Fruit fly (Drosophila melanogaster) whole organism, embryonic: ENCODE results near the gene Arfip.

ENCODE experiments used
- B-H2 ChIP-seq: fragments of 200-800 bp; sonication (Bioruptor generic); optimal IDR thresholded peaks from 2 replicates; lab custom pipeline; 2018; ENCODE audit warnings: missing biosample characterization, mild to moderate bottlenecking, missing genetic modification characterization
- Bteb2 ChIP-seq: fragments of 200-800 bp; sonication (Bioruptor generic); optimal IDR thresholded peaks from 2 replicates; lab custom pipeline; 2016; ENCODE audit warnings: missing biosample characterization, missing genetic modification characterization
- CG11696 ChIP-seq: fragments of 200-800 bp; sonication (Bioruptor generic); IDR thresholded peaks from 2 replicates; pipeline ENCODE4 v1.3.6; 2022; ENCODE audit warnings: missing biosample characterization, missing genetic modification characterization
- CG12659 ChIP-seq: fragments of 200-800 bp; sonication (Bioruptor generic); optimal IDR thresholded peaks from 3 replicates; lab custom pipeline; 2017; ENCODE audit warnings: mild to moderate bottlenecking, missing biosample characterization, missing genetic modification reagents, missing genetic modification characterization
- CG1602 ChIP-seq: fragments of 200-800 bp; sonication (Bioruptor generic); optimal IDR thresholded peaks from 3 replicates; lab custom pipeline; 2016; ENCODE audit warnings: missing biosample characterization, missing genetic modification characterization
- CG17359 ChIP-seq: fragments of 200-800 bp; sonication (Bioruptor generic); optimal IDR thresholded peaks from 3 replicates; lab custom pipeline; 2018; ENCODE audit warnings: missing biosample characterization, mild to moderate bottlenecking, missing genetic modification characterization, moderate library complexity
- CG17568 ChIP-seq: fragments of 200-800 bp; sonication (Bioruptor generic); optimal IDR thresholded peaks from 2 replicates; lab custom pipeline; 2018; ENCODE audit warnings: missing biosample characterization, mild to moderate bottlenecking, missing genetic modification characterization, moderate library complexity
- CG18599 ChIP-seq: fragments of 200-800 bp; sonication (Bioruptor generic); optimal IDR thresholded peaks from 3 replicates; lab custom pipeline; 2017; ENCODE audit warnings: missing biosample characterization, missing genetic modification characterization, mild to moderate bottlenecking, moderate library complexity, missing genetic modification reagents
- CG18619 ChIP-seq: fragments of 200-800 bp; sonication (Bioruptor generic); optimal IDR thresholded peaks from 3 replicates; lab custom pipeline; 2017; ENCODE audit warnings: missing biosample characterization, mild to moderate bottlenecking, missing genetic modification characterization
- CG18764 ChIP-seq: fragments of 200-800 bp; sonication (Bioruptor generic); optimal IDR thresholded peaks from 3 replicates; lab custom pipeline; 2016; ENCODE audit warnings: missing biosample characterization, missing genetic modification characterization
- CG4328 ChIP-seq: fragments of 200-800 bp; sonication (Bioruptor generic); optimal IDR thresholded peaks from 3 replicates; lab custom pipeline; 2017; ENCODE audit warnings: missing biosample characterization, missing genetic modification reagents, missing genetic modification characterization
- CG7928 ChIP-seq: fragments of 200-800 bp; sonication (Bioruptor generic); optimal IDR thresholded peaks from 2 replicates; lab custom pipeline; 2017; ENCODE audit warnings: missing biosample characterization, mild to moderate bottlenecking, missing genetic modification characterization
- CG9727 ChIP-seq: fragments of 200-800 bp; sonication (Bioruptor generic); optimal IDR thresholded peaks from 3 replicates; lab custom pipeline; 2017; ENCODE audit warnings: missing biosample characterization, mild to moderate bottlenecking, missing genetic modification characterization
- D ChIP-seq, 2 experiments: fragments of 200-800 bp in 1 of 2; fragments of >200 bp in 1 of 2; sonication (Bioruptor generic) in 1 of 2; optimal IDR thresholded peaks; 2 replicates in 1 of 2; 3 replicates in 1 of 2; lab custom pipeline; 2017; ENCODE audit warnings: mild to moderate bottlenecking in 1 of 2, missing biosample characterization in 1 of 2, missing genetic modification characterization in 1 of 2, missing genetic modification reagents in 1 of 2
- Dip3 ChIP-seq: fragments of 200-800 bp; sonication (Bioruptor generic); optimal IDR thresholded peaks from 3 replicates; lab custom pipeline; 2016; ENCODE audit warnings: missing biosample characterization, missing genetic modification characterization
- Ets65A ChIP-seq: fragments of 200-800 bp; sonication (Bioruptor generic); peaks from one replicate; lab custom pipeline; 2016; ENCODE audit warnings: missing biosample characterization, missing genetic modification characterization
- Fer1 ChIP-seq: fragments of 200-800 bp; sonication (Bioruptor generic); optimal IDR thresholded peaks from 2 replicates; lab custom pipeline; 2017; ENCODE audit warnings: missing biosample characterization, mild to moderate bottlenecking, missing genetic modification characterization
- Hand ChIP-seq: fragments of 200-800 bp; sonication (Bioruptor generic); optimal IDR thresholded peaks from 2 replicates; lab custom pipeline; 2017; ENCODE audit warnings: mild to moderate bottlenecking, missing biosample characterization, missing genetic modification reagents, missing genetic modification characterization
- Hr51 ChIP-seq, 2 experiments: fragments of 200-800 bp; sonication (Bioruptor generic); optimal IDR thresholded peaks; 2 replicates in 1 of 2; 3 replicates in 1 of 2; lab custom pipeline; 2016 to 2018; ENCODE audit warnings: missing biosample characterization in 2 of 2, missing genetic modification characterization in 2 of 2, mild to moderate bottlenecking in 1 of 2, moderate library complexity in 1 of 2
- Hsf ChIP-seq: fragments of 200-800 bp; sonication (Bioruptor generic); optimal IDR thresholded peaks from 3 replicates; lab custom pipeline; 2016; ENCODE audit warnings: missing biosample characterization, missing genetic modification characterization
- MBD-R2 ChIP-seq: fragments of 200-800 bp; sonication (Bioruptor generic); IDR thresholded peaks from 2 replicates; pipeline ENCODE4 v1.3.6; 2022; ENCODE audit warnings: missing biosample characterization, missing genetic modification characterization
- Max ChIP-seq: fragments of 200-800 bp; sonication (Bioruptor generic); optimal IDR thresholded peaks from 2 replicates; lab custom pipeline; 2016; ENCODE audit warnings: missing biosample characterization, mild to moderate bottlenecking, missing genetic modification characterization
- Mrtf ChIP-seq: fragments of 200-800 bp; sonication (Bioruptor generic); IDR thresholded peaks from 3 replicates; pipeline ENCODE4 v1.3.6; 2022; ENCODE audit warnings: missing biosample characterization, missing genetic modification characterization
- Nf-YC ChIP-seq: fragments of 200-800 bp; optimal IDR thresholded peaks from 3 replicates; lab custom pipeline; 2019; ENCODE audit warnings: missing biosample characterization, mild to moderate bottlenecking, missing genetic modification characterization, moderate library complexity
- Sox102F ChIP-seq: fragments of 200-800 bp; sonication (Bioruptor generic); optimal IDR thresholded peaks from 2 replicates; lab custom pipeline; 2018; ENCODE audit warnings: missing biosample characterization, mild to moderate bottlenecking, missing genetic modification characterization, moderate library complexity
- Stat92E ChIP-seq, 3 experiments: fragments of >200 bp in 2 of 3; fragments of 200-800 bp in 1 of 3; sonication (Bioruptor generic) in 1 of 3; optimal IDR thresholded peaks; 2 replicates each; lab custom pipeline; 2017 to 2019; ENCODE audit warnings: missing biosample characterization in 3 of 3, missing genetic modification characterization in 3 of 3, mild to moderate bottlenecking in 1 of 3, moderate library complexity in 1 of 3
- TFAM ChIP-seq: fragments of 200-800 bp; sonication (Bioruptor generic); optimal IDR thresholded peaks from 2 replicates; lab custom pipeline; 2017; ENCODE audit warnings: missing biosample characterization, missing genetic modification characterization, inconsistent platforms
- Usf ChIP-seq: fragments of 200-800 bp; sonication (Bioruptor generic); optimal IDR thresholded peaks from 2 replicates; lab custom pipeline; 2017; ENCODE audit warnings: missing genotype, missing biosample characterization, missing genetic modification characterization
- Vsx1 ChIP-seq: fragments of 200-800 bp; sonication (Bioruptor generic); optimal IDR thresholded peaks from 2 replicates; lab custom pipeline; 2017; ENCODE audit warnings: missing biosample characterization, mild to moderate bottlenecking, missing genetic modification characterization, missing genetic modification reagents
- az2 ChIP-seq: fragments of 200-800 bp; sonication (Bioruptor generic); optimal IDR thresholded peaks from 3 replicates; lab custom pipeline; 2016; ENCODE audit warnings: missing biosample characterization, missing genetic modification characterization
- crp ChIP-seq, 2 experiments: fragments of 200-800 bp; sonication (Bioruptor generic); optimal IDR thresholded peaks; 2 replicates in 1 of 2; 3 replicates in 1 of 2; lab custom pipeline; 2017; ENCODE audit warnings: missing biosample characterization in 2 of 2, missing genetic modification characterization in 2 of 2, mild to moderate bottlenecking in 1 of 2, moderate library complexity in 1 of 2
- dm ChIP-seq: fragments of 200-800 bp; sonication (Bioruptor generic); optimal IDR thresholded peaks from 3 replicates; lab custom pipeline; 2016; ENCODE audit warnings: missing biosample characterization, missing genetic modification characterization
- gsb ChIP-seq: fragments of 200-800 bp; sonication (Bioruptor generic); IDR thresholded peaks from 2 replicates; pipeline ENCODE4 v1.3.6; 2022; ENCODE audit warnings: missing biosample characterization, missing genetic modification characterization
- inv ChIP-seq: fragments of 200-800 bp; sonication (Bioruptor generic); IDR thresholded peaks from 2 replicates; pipeline ENCODE4 v1.3.6; 2022; ENCODE audit warnings: missing biosample characterization, missing genetic modification characterization; ENCODE audit not compliant: partially characterized antibody
- jumu ChIP-seq: fragments of 200-800 bp; sonication (Bioruptor generic); optimal IDR thresholded peaks from 3 replicates; lab custom pipeline; 2016; ENCODE audit warnings: missing biosample characterization, missing genetic modification characterization
- lilli ChIP-seq: fragments of 200-800 bp; sonication (Bioruptor generic); optimal IDR thresholded peaks from 3 replicates; lab custom pipeline; 2016; ENCODE audit warnings: missing biosample characterization, missing genetic modification characterization
- maf-S ChIP-seq: fragments of 200-800 bp; sonication (Bioruptor generic); optimal IDR thresholded peaks from 2 replicates; lab custom pipeline; 2016; ENCODE audit warnings: missing biosample characterization, missing genetic modification characterization
- p53 ChIP-seq: fragments of 200-800 bp; sonication (Bioruptor generic); optimal IDR thresholded peaks from 2 replicates; lab custom pipeline; 2016; ENCODE audit warnings: missing biosample characterization, missing genetic modification characterization
- pb ChIP-seq: fragments of 200-800 bp; sonication (Bioruptor generic); optimal IDR thresholded peaks from 3 replicates; lab custom pipeline; 2016; ENCODE audit warnings: missing biosample characterization, missing genetic modification characterization
- sens ChIP-seq: fragments of 200-800 bp; sonication (Bioruptor generic); peaks from one replicate; lab custom pipeline; 2016; ENCODE audit warnings: missing biosample characterization, missing genetic modification characterization
- sisA ChIP-seq: fragments of 200-800 bp; sonication (Bioruptor generic); IDR thresholded peaks from 2 replicates; pipeline ENCODE4 v1.3.6; 2022; ENCODE audit warnings: missing biosample characterization, missing genetic modification characterization
- tap ChIP-seq: fragments of 200-800 bp; optimal IDR thresholded peaks from 3 replicates; lab custom pipeline; 2019; ENCODE audit warnings: missing biosample characterization, mild to moderate bottlenecking, missing genetic modification characterization, moderate library complexity
- trem ChIP-seq: fragments of 200-800 bp; optimal IDR thresholded peaks from 3 replicates; lab custom pipeline; 2019; ENCODE audit warnings: missing biosample characterization, mild to moderate bottlenecking, missing genetic modification characterization, moderate library complexity
- tx ChIP-seq: fragments of 200-800 bp; sonication (Bioruptor generic); optimal IDR thresholded peaks from 2 replicates; lab custom pipeline; 2016; ENCODE audit warnings: missing biosample characterization, missing genetic modification characterization
- unc-4 ChIP-seq: fragments of 200-800 bp; sonication (Bioruptor generic); IDR thresholded peaks from 2 replicates; pipeline ENCODE4 v1.3.6; 2022; ENCODE audit warnings: missing biosample characterization, missing genetic modification characterization; ENCODE audit not compliant: partially characterized antibody
- vfl ChIP-seq: fragments of 200-800 bp; sonication (Bioruptor generic); optimal IDR thresholded peaks from 2 replicates; lab custom pipeline; 2016; ENCODE audit warnings: missing biosample characterization, missing genetic modification characterization

The Arfip gene

DNA sequence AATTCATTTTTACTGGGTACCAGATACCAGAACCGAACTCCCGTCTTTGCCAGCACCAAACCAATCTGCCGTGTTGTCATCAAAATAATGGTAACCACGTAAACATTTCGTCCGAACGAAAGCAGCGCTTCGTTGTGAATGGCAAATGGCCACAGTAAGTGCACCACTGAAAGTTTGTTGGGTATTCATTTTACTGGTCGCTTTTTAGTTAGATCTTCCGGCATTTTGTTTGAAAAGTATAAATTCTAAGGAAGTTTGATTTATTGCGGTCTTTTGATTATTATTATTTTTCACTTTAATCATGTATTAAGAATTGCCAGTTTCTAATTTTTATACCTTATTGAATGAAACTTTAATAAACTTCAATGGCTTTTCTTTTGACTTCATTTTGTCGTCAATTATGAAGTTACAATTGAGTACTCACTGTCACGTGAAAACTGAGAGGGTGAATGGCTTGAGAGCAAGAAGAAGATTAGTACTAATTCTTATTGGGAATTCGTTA is 20.3 kb downstream of the Arfip start, which contains the start of gene ZnT86D (continued):
- TF ChIP-seq CG9727 (GFP tag; lab: Kevin White, UChicago) (peak; percentile 55), Dip3 (GFP tag; lab: Kevin White, UChicago) (peak; percentile 44), Max (GFP tag; lab: Kevin White, UChicago) (no peak), MBD-R2 (GFP tag; lab: Robert Waterston, UW) (peak; percentile 77), sisA (GFP tag; lab: Robert Waterston, UW) (peak; percentile 35; the same call in 1 of the 2 replicates), Usf (GFP tag; lab: Kevin White, UChicago) (no peak), inv (GFP tag; lab: Robert Waterston, UW) (no peak), CG17568 (GFP tag; lab: Kevin White, UChicago) (peak; percentile 58), dm (peak; percentile 21), maf-S (peak; percentile 11), unc-4 (peak; percentile 43; the same call in 1 of the 2 replicates), Sox102F (GFP tag; lab: Kevin White, UChicago) (peak; percentile 58), vfl (GFP tag; lab: Kevin White, UChicago) (no peak), gsb (GFP tag; lab: Robert Waterston, UW) (no peak), tap (tag; lab: Kevin White, UChicago) (peak; percentile 43), sens (peak; percentile 90), CG1602 (peak; percentile 80), Nf-YC (tag; lab: Kevin White, UChicago) (peak; percentile 79), Stat92E (GFP tag; optimal IDR thresholded peaks at IDR 0.05; lab: Kevin White, UChicago) (no peak), pb (GFP tag; lab: Kevin White, UChicago) (peak; percentile 48), CG4328 (peak; percentile 59), Fer1 (GFP tag; lab: Kevin White, UChicago) (peak; percentile 67), Bteb2 (GFP tag; lab: Kevin White, UChicago) (peak; percentile 50), CG17359 (tag; lab: Kevin White, UChicago) (peak; percentile 51), CG7928 (GFP tag; lab: Kevin White, UChicago) (no peak), az2 (GFP tag; lab: Kevin White, UChicago) (no peak), TFAM (GFP tag; lab: Kevin White, UChicago) (no peak), Mrtf (GFP tag; lab: Robert Waterston, UW) (peak; percentile 60; the same call in 2 of the 3 replicates), CG12659 (GFP tag; lab: Kevin White, UChicago) (peak; percentile 84), Hsf (GFP tag; lab: Kevin White, UChicago) (peak; percentile 60), Hand (peak; percentile 15), B-H2 (GFP tag; lab: Kevin White, UChicago) (peak; percentile 70), Ets65A (peak; percentile 97), Vsx1 (GFP tag; lab: Kevin White, UChicago) (peak; percentile 29), CG11696 (GFP tag; lab: Robert Waterston, UW) (no peak), jumu (peak; percentile 53), CG18619 (GFP tag; lab: Kevin White, UChicago) (peak; percentile 62), CG18599 (GFP tag; lab: Kevin White, UChicago) (peak; percentile 78), lilli (GFP tag; lab: Kevin White, UChicago) (peak; percentile 63), tx (GFP tag; lab: Kevin White, UChicago) (peak; percentile 45), crp (GFP tag; optimal IDR thresholded peaks at IDR 0.05; lab: Kevin White, UChicago) (peak in 1 of 2 experiments; percentile 20), trem (tag; lab: Kevin White, UChicago) (peak; percentile 44), Hr51 (GFP tag; optimal IDR thresholded peaks at IDR 0.05; lab: Kevin White, UChicago) (peak; percentile 34 to 62), p53 (GFP tag; lab: Kevin White, UChicago) (no peak), D (optimal IDR thresholded peaks at IDR 0.05; lab: Kevin White, UChicago) (no peak), D (GFP tag; optimal IDR thresholded peaks at IDR 0.05; lab: Kevin White, UChicago) (peak; percentile 12), CG18764 (GFP tag; lab: Kevin White, UChicago) (no peak)
